Worm (Caenorhabditis elegans) whole organism, mixed stage, embryonic: Measurements from ENCODE around the gene Y17D7C.6.

Experiments
- M03D4.4 ChIP-seq: sonication (generic microtip); optimal IDR thresholded peaks from 2 replicates; lab custom pipeline; 2017; ENCODE audit warnings: mild to moderate bottlenecking, missing genetic modification characterization, missing compliant biosample characterization
- mab-5 ChIP-seq: fragments of 150-350 bp; optimal IDR thresholded peaks from 2 replicates; lab custom pipeline; 2014; ENCODE audit warnings: missing biosample characterization, missing genetic modification characterization
- nhr-12 ChIP-seq: fragments of 150-350 bp; optimal IDR thresholded peaks from 2 replicates; lab custom pipeline; 2014; ENCODE audit warnings: missing biosample characterization, missing genetic modification characterization
- nhr-237 ChIP-seq: fragments of 150-350 bp; optimal IDR thresholded peaks from 2 replicates; lab custom pipeline; 2014; ENCODE audit warnings: missing biosample characterization, missing genetic modification characterization
- nhr-28 ChIP-seq: fragments of 150-350 bp; optimal IDR thresholded peaks from 2 replicates; lab custom pipeline; 2014; ENCODE audit warnings: missing biosample characterization, missing genetic modification characterization
- nhr-76 ChIP-seq: sonication (generic microtip); optimal IDR thresholded peaks from 2 replicates; lab custom pipeline; 2017; ENCODE audit warnings: missing biosample characterization, missing genetic modification characterization
- unc-39 ChIP-seq: fragments of 150-350 bp; optimal IDR thresholded peaks from 2 replicates; lab custom pipeline; 2014; ENCODE audit warnings: missing biosample characterization, missing genetic modification characterization
- unc-62 ChIP-seq: fragments of 150-350 bp; optimal IDR thresholded peaks from 2 replicates; lab custom pipeline; 2014; ENCODE audit warnings: missing biosample characterization, missing genetic modification reagents, missing genetic modification characterization

DNA sequence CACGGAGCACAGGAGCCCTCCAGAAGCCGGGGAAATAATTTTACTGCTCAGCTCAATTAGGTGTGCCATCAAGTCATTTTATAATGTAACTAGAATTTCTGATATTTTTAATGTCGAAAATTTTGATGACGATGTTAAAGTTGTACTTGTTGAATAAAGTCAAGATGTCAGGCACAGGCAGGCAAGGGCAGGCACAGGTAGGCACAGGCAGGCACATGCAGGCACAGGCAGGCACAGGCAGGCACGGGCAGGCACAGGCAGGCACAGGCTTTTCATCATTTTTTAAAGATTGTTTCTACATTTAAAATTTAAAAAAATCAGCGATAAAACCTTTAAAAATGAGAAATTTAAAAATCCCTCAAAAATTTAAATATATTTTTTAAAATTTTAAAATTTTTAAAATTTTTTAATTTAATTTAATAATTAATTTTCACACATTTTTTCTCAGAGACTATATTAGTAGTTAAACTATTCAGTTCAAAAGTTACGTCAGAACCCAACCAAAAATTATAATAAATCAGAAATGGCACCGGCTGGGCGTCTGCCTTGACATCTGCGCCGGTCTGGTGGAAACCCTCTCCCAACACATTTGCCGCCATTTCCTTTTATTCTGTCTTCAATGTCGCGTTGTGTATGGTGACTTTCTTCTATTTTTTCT, at the start of gene Y17D7C.6:
- TF ChIP-seq M03D4.4 (tag; lab: Kevin White, UChicago) = no peak
- TF ChIP-seq unc-39 = no peak
- no peak for TF ChIP-seq nhr-12 (tag; lab: Kevin White, UChicago)
- no peak for TF ChIP-seq nhr-76 (tag; lab: Kevin White, UChicago)
- TF ChIP-seq nhr-237 = no peak
- no peak for TF ChIP-seq mab-5 (tag; lab: Kevin White, UChicago)
- no peak for TF ChIP-seq nhr-28
- TF ChIP-seq unc-62 (GFP tag; lab: Kevin White, UChicago) = no peak
